In genomic region chr3R:16351044-16351443, dm6 we compare ENCODE assay signal across 1 fruit fly cellular context.
A peak's percentile ranks its signal among the peaks of the same experiment; 100 is the strongest.
TF ChIP-seq lines count a peak whose summit lies in the region.

No protein-coding gene starts in this region.

TF ChIP-seq in whole organism, embryonic, 481 proteins besides CTCF, POLR2A, EP300 and RAD21 (continued from another document and continues in another):
- TF ChIP-seq E2f2 (GFP tag; IDR thresholded peaks at IDR 0.05; lab: Robert Waterston, UW): peak; percentile 16; the same call in 1 of the 2 replicates
- TF ChIP-seq GATAe (GFP tag; conservative IDR thresholded peaks at IDR 0.05; lab: Robert Waterston, UW): no peak
- no peak for TF ChIP-seq Sox102F (GFP tag; optimal IDR thresholded peaks at IDR 0.05; lab: Kevin White, UChicago)
- no peak for TF ChIP-seq CG13775 (GFP tag; optimal IDR thresholded peaks at IDR 0.05; lab: Kevin White, UChicago)
- no peak for TF ChIP-seq usp (GFP tag; optimal IDR thresholded peaks at IDR 0.05; lab: Kevin White, UChicago)
- TF ChIP-seq CG11504 (tag; optimal IDR thresholded peaks at IDR 0.05; lab: Kevin White, UChicago): no peak
- no peak for TF ChIP-seq CG4820 (GFP tag; optimal IDR thresholded peaks at IDR 0.05; lab: Kevin White, UChicago)
- no peak for TF ChIP-seq Kr (GFP tag; optimal IDR thresholded peaks at IDR 0.05; lab: Kevin White, UChicago)
- no peak for TF ChIP-seq CG6813 (GFP tag; optimal IDR thresholded peaks at IDR 0.05; lab: Kevin White, UChicago)
- no peak for TF ChIP-seq CG15601 (tag; optimal IDR thresholded peaks at IDR 0.05; lab: Kevin White, UChicago)
- no peak for TF ChIP-seq CG2678 (tag; optimal IDR thresholded peaks at IDR 0.05; lab: Kevin White, UChicago)
- TF ChIP-seq ssp (GFP tag; IDR thresholded peaks at IDR 0.05; lab: Robert Waterston, UW): no peak
- TF ChIP-seq amos (GFP tag; IDR thresholded peaks at IDR 0.05; lab: Robert Waterston, UW; ENCODE audit: partially characterized antibody): peak; percentile 70
- TF ChIP-seq gem (tag; optimal IDR thresholded peaks at IDR 0.05; lab: Kevin White, UChicago): no peak
- TF ChIP-seq jumu (GFP tag; optimal IDR thresholded peaks at IDR 0.05; lab: Kevin White, UChicago): no peak
- TF ChIP-seq CG8765 (GFP tag; IDR thresholded peaks at IDR 0.05; lab: Robert Waterston, UW): no peak
- TF ChIP-seq CHES-1-like (GFP tag; optimal IDR thresholded peaks at IDR 0.05; lab: Kevin White, UChicago): no peak
- TF ChIP-seq danr (GFP tag; IDR thresholded peaks at IDR 0.05; lab: Robert Waterston, UW): no peak
- TF ChIP-seq ro (GFP tag; IDR thresholded peaks at IDR 0.05; lab: Robert Waterston, UW): no peak
- peak; percentile 11 for TF ChIP-seq CG7987 (GFP tag; optimal IDR thresholded peaks at IDR 0.05; lab: Kevin White, UChicago)
- no peak for TF ChIP-seq dysf (GFP tag; IDR thresholded peaks at IDR 0.05; lab: Robert Waterston, UW)
- TF ChIP-seq NC2β (GFP tag; optimal IDR thresholded peaks at IDR 0.05; lab: Kevin White, UChicago): no peak
- no peak for TF ChIP-seq hth (optimal IDR thresholded peaks at IDR 0.05; lab: Kevin White, UChicago)
- TF ChIP-seq Scr (GFP tag; IDR thresholded peaks at IDR 0.05; lab: Robert Waterston, UW; ENCODE audit: partially characterized antibody): no peak
- no peak for TF ChIP-seq D19A (tag; optimal IDR thresholded peaks at IDR 0.05; lab: Kevin White, UChicago)
- no peak for TF ChIP-seq Tbp (GFP tag; optimal IDR thresholded peaks at IDR 0.05; lab: Kevin White, UChicago)
- TF ChIP-seq CG14050 (GFP tag; IDR thresholded peaks at IDR 0.05; lab: Robert Waterston, UW): no peak
- TF ChIP-seq B-H1 (GFP tag; IDR thresholded peaks at IDR 0.05; lab: Robert Waterston, UW): no peak
- no peak for TF ChIP-seq CG8290 (GFP tag; optimal IDR thresholded peaks at IDR 0.05; lab: Kevin White, UChicago)
- peak in 1 of 2 experiments; percentile 56 for TF ChIP-seq CG8290 (tag; optimal IDR thresholded peaks at IDR 0.05; lab: Kevin White, UChicago)
- no peak for TF ChIP-seq H2.0 (GFP tag; IDR thresholded peaks at IDR 0.05; lab: Robert Waterston, UW)
- no peak for TF ChIP-seq Asciz (GFP tag; optimal IDR thresholded peaks at IDR 0.05; lab: Kevin White, UChicago)
- TF ChIP-seq CG12942 (GFP tag; optimal IDR thresholded peaks at IDR 0.05; lab: Kevin White, UChicago): no peak
- no peak for TF ChIP-seq slou (GFP tag; optimal IDR thresholded peaks at IDR 0.05; lab: Kevin White, UChicago)
- TF ChIP-seq bab2 (GFP tag; optimal IDR thresholded peaks at IDR 0.05; lab: Kevin White, UChicago): no peak
- 0 out of 3 replicates have a peak, but pooled peaks have one; percentile 15 for TF ChIP-seq CG14860 (GFP tag; IDR thresholded peaks at IDR 0.05; lab: Robert Waterston, UW; ENCODE audit: partially characterized antibody)
- no peak for TF ChIP-seq CrebB (tag; optimal IDR thresholded peaks at IDR 0.05; lab: Kevin White, UChicago)
- no peak for TF ChIP-seq CG13123 (GFP tag; optimal IDR thresholded peaks at IDR 0.05; lab: Kevin White, UChicago)
- no peak for TF ChIP-seq CG14667 (GFP tag; IDR thresholded peaks at IDR 0.05; lab: Robert Waterston, UW)
- TF ChIP-seq CG17802 (tag; optimal IDR thresholded peaks at IDR 0.05; lab: Kevin White, UChicago): no peak
- TF ChIP-seq CG5180 (GFP tag; optimal IDR thresholded peaks at IDR 0.05; lab: Kevin White, UChicago): no peak
- no peak for TF ChIP-seq TFAM (GFP tag; optimal IDR thresholded peaks at IDR 0.05; lab: Kevin White, UChicago)
- TF ChIP-seq chif (GFP tag; optimal IDR thresholded peaks at IDR 0.05; lab: Kevin White, UChicago): no peak
- TF ChIP-seq CG4424 (GFP tag; optimal IDR thresholded peaks at IDR 0.05; lab: Kevin White, UChicago): no peak
- TF ChIP-seq fd102C (GFP tag; optimal IDR thresholded peaks at IDR 0.05; lab: Kevin White, UChicago): no peak
- peak; percentile 24 for TF ChIP-seq Lhr (GFP tag; optimal IDR thresholded peaks at IDR 0.05; lab: Kevin White, UChicago)
- no peak for TF ChIP-seq pfk (GFP tag; optimal IDR thresholded peaks at IDR 0.05; lab: Kevin White, UChicago)
- no peak for TF ChIP-seq CG13894 (tag; optimal IDR thresholded peaks at IDR 0.05; lab: Kevin White, UChicago)
- no peak for TF ChIP-seq CG12071 (GFP tag; optimal IDR thresholded peaks at IDR 0.05; lab: Kevin White, UChicago)
- TF ChIP-seq Spps (tag; optimal IDR thresholded peaks at IDR 0.05; lab: Kevin White, UChicago): no peak
- TF ChIP-seq HmgD (GFP tag; optimal IDR thresholded peaks at IDR 0.05; lab: Kevin White, UChicago): peak; percentile 68
- TF ChIP-seq CG17328 (GFP tag; IDR thresholded peaks at IDR 0.05; lab: Robert Waterston, UW): no peak
- no peak for TF ChIP-seq crol (GFP tag; IDR thresholded peaks at IDR 0.05; lab: Robert Waterston, UW)
- no peak for TF ChIP-seq gsb (GFP tag; IDR thresholded peaks at IDR 0.05; lab: Robert Waterston, UW)
- no peak for TF ChIP-seq ham (GFP tag; IDR thresholded peaks at IDR 0.05; lab: Robert Waterston, UW)
- TF ChIP-seq unpg (GFP tag; optimal IDR thresholded peaks at IDR 0.05; lab: Kevin White, UChicago): no peak
- no peak for TF ChIP-seq YL-1 (GFP tag; optimal IDR thresholded peaks at IDR 0.05; lab: Kevin White, UChicago)
- no peak for TF ChIP-seq Dll (GFP tag; IDR thresholded peaks at IDR 0.05; lab: Robert Waterston, UW; ENCODE audit: partially characterized antibody)
- no peak for TF ChIP-seq esg (GFP tag; conservative IDR thresholded peaks at IDR 0.05; lab: Robert Waterston, UW)
- no peak for TF ChIP-seq maf-S (GFP tag; optimal IDR thresholded peaks at IDR 0.05; lab: Kevin White, UChicago)
- no peak for TF ChIP-seq zfh2 (GFP tag; optimal IDR thresholded peaks at IDR 0.05; lab: Kevin White, UChicago)
- TF ChIP-seq CG1792 (GFP tag; optimal IDR thresholded peaks at IDR 0.05; lab: Kevin White, UChicago): no peak
- no peak for TF ChIP-seq exex (tag; optimal IDR thresholded peaks at IDR 0.05; lab: Kevin White, UChicago)
- no peak for TF ChIP-seq nmo (GFP tag; optimal IDR thresholded peaks at IDR 0.05; lab: Kevin White, UChicago)
- no peak for TF ChIP-seq CG16863 (GFP tag; optimal IDR thresholded peaks at IDR 0.05; lab: Kevin White, UChicago)
- no peak for TF ChIP-seq Lim3 (GFP tag; IDR thresholded peaks at IDR 0.05; lab: Robert Waterston, UW)
- TF ChIP-seq phol (tag; optimal IDR thresholded peaks at IDR 0.05; lab: Kevin White, UChicago): peak; percentile 6
- TF ChIP-seq Nf-YB (GFP tag; optimal IDR thresholded peaks at IDR 0.05; lab: Kevin White, UChicago): no peak
- TF ChIP-seq repo (GFP tag; optimal IDR thresholded peaks at IDR 0.05; lab: Kevin White, UChicago): no peak
- TF ChIP-seq Dek (tag; optimal IDR thresholded peaks at IDR 0.05; lab: Kevin White, UChicago): no peak
- TF ChIP-seq caup (GFP tag; optimal IDR thresholded peaks at IDR 0.05; lab: Kevin White, UChicago; ENCODE audit: severe bottlenecking): no peak
- no peak for TF ChIP-seq CG10543 (GFP tag; optimal IDR thresholded peaks at IDR 0.05; lab: Kevin White, UChicago)
- TF ChIP-seq lov (optimal IDR thresholded peaks at IDR 0.05; lab: Kevin White, UChicago): no peak
- no peak for TF ChIP-seq lov (GFP tag; IDR thresholded peaks at IDR 0.05; lab: Robert Waterston, UW)
- TF ChIP-seq CG14710 (tag; optimal IDR thresholded peaks at IDR 0.05; lab: Kevin White, UChicago): no peak
- TF ChIP-seq hbn (GFP tag; IDR thresholded peaks at IDR 0.05; lab: Robert Waterston, UW; ENCODE audit: partially characterized antibody): 0 out of 2 replicates have a peak, but pooled peaks have one; percentile 3
- no peak for TF ChIP-seq ERR (GFP tag; optimal IDR thresholded peaks at IDR 0.05; lab: Kevin White, UChicago)
- no peak for TF ChIP-seq tio (GFP tag; optimal IDR thresholded peaks at IDR 0.05; lab: Kevin White, UChicago)
- no peak for TF ChIP-seq Antp (GFP tag; optimal IDR thresholded peaks at IDR 0.05; lab: Kevin White, UChicago)
- peak; percentile 77 for TF ChIP-seq Bgb (GFP tag; IDR thresholded peaks at IDR 0.05; lab: Robert Waterston, UW; ENCODE audit: partially characterized antibody)
- TF ChIP-seq ato (GFP tag; IDR thresholded peaks at IDR 0.05; lab: Robert Waterston, UW; ENCODE audit: partially characterized antibody): no peak
- no peak for TF ChIP-seq CG3847 (GFP tag; IDR thresholded peaks at IDR 0.05; lab: Robert Waterston, UW)
- TF ChIP-seq CG8478 (optimal IDR thresholded peaks at IDR 0.05; lab: Kevin White, UChicago): no peak
- no peak for TF ChIP-seq tll (GFP tag; optimal IDR thresholded peaks at IDR 0.05; lab: Kevin White, UChicago)
- no peak for TF ChIP-seq Atf3 (GFP tag; optimal IDR thresholded peaks at IDR 0.05; lab: Kevin White, UChicago)
- TF ChIP-seq Dbx (GFP tag; IDR thresholded peaks at IDR 0.05; lab: Robert Waterston, UW): no peak
- no peak for TF ChIP-seq ken (GFP tag; IDR thresholded peaks at IDR 0.05; lab: Robert Waterston, UW)
- TF ChIP-seq dati (GFP tag; IDR thresholded peaks at IDR 0.05; lab: Robert Waterston, UW): no peak
- TF ChIP-seq kay (GFP tag; optimal IDR thresholded peaks at IDR 0.05; lab: Kevin White, UChicago): no peak
- TF ChIP-seq CG12104 (GFP tag; optimal IDR thresholded peaks at IDR 0.05; lab: Kevin White, UChicago): no peak
- TF ChIP-seq psq (GFP tag; optimal IDR thresholded peaks at IDR 0.05; lab: Kevin White, UChicago): no peak
- peak; percentile 58; the same call in 2 of the 3 replicates for TF ChIP-seq Opbp (GFP tag; IDR thresholded peaks at IDR 0.05; lab: Robert Waterston, UW; ENCODE audit: partially characterized antibody)
- TF ChIP-seq Aef1 (GFP tag; IDR thresholded peaks at IDR 0.05; lab: Robert Waterston, UW): no peak
- TF ChIP-seq CG9437 (GFP tag; optimal IDR thresholded peaks at IDR 0.05; lab: Kevin White, UChicago): no peak
- no peak for TF ChIP-seq luna (GFP tag; optimal IDR thresholded peaks at IDR 0.05; lab: Kevin White, UChicago)
- no peak for TF ChIP-seq CG18764 (GFP tag; optimal IDR thresholded peaks at IDR 0.05; lab: Kevin White, UChicago)
- TF ChIP-seq sens-2 (GFP tag; IDR thresholded peaks at IDR 0.05; lab: Robert Waterston, UW): no peak
- TF ChIP-seq Mad (GFP tag; optimal IDR thresholded peaks at IDR 0.05; lab: Kevin White, UChicago): no peak
- TF ChIP-seq CG17612 (GFP tag; IDR thresholded peaks at IDR 0.05; lab: Robert Waterston, UW): no peak
- TF ChIP-seq CG33213 (GFP tag; optimal IDR thresholded peaks at IDR 0.05; lab: Kevin White, UChicago): no peak
- TF ChIP-seq CG4854 (GFP tag; optimal IDR thresholded peaks at IDR 0.05; lab: Kevin White, UChicago): no peak
- no peak for TF ChIP-seq CG9797 (GFP tag; optimal IDR thresholded peaks at IDR 0.05; lab: Kevin White, UChicago)
- TF ChIP-seq CG34376 (GFP tag; optimal IDR thresholded peaks at IDR 0.05; lab: Kevin White, UChicago): no peak
- no peak for TF ChIP-seq CG43689 (GFP tag; IDR thresholded peaks at IDR 0.05; lab: Robert Waterston, UW)
- TF ChIP-seq Ravus (GFP tag; IDR thresholded peaks at IDR 0.05; lab: Robert Waterston, UW): no peak
- TF ChIP-seq odd (GFP tag; optimal IDR thresholded peaks at IDR 0.05; lab: Kevin White, UChicago): no peak
- TF ChIP-seq wdn (GFP tag; IDR thresholded peaks at IDR 0.05; lab: Robert Waterston, UW): no peak
- no peak for TF ChIP-seq Ada2b (GFP tag; IDR thresholded peaks at IDR 0.05; lab: Robert Waterston, UW)
- TF ChIP-seq CG2116 (GFP tag; optimal IDR thresholded peaks at IDR 0.05; lab: Kevin White, UChicago): no peak
- no peak for TF ChIP-seq insv (GFP tag; optimal IDR thresholded peaks at IDR 0.05; lab: Kevin White, UChicago)
- no peak for TF ChIP-seq sob (GFP tag; IDR thresholded peaks at IDR 0.05; lab: Robert Waterston, UW)
- TF ChIP-seq CG42726 (GFP tag; IDR thresholded peaks at IDR 0.05; lab: Robert Waterston, UW; ENCODE audit: partially characterized antibody): peak; percentile 58; the same call in 1 of the 2 replicates
- peak; percentile 0 for TF ChIP-seq Dip3 (GFP tag; optimal IDR thresholded peaks at IDR 0.05; lab: Kevin White, UChicago)
- no peak for TF ChIP-seq CG11560 (tag; IDR thresholded peaks at IDR 0.05; lab: Robert Waterston, UW)
- TF ChIP-seq CG11093 (GFP tag; IDR thresholded peaks at IDR 0.05; lab: Robert Waterston, UW): no peak
- TF ChIP-seq Dad (GFP tag; optimal IDR thresholded peaks at IDR 0.05; lab: Kevin White, UChicago): no peak
- TF ChIP-seq Sry-β (GFP tag; optimal IDR thresholded peaks at IDR 0.05; lab: Kevin White, UChicago): no peak
- TF ChIP-seq crc (GFP tag; optimal IDR thresholded peaks at IDR 0.05; lab: Kevin White, UChicago): no peak
- no peak for TF ChIP-seq zen2 (GFP tag; IDR thresholded peaks at IDR 0.05; lab: Robert Waterston, UW; ENCODE audit: partially characterized antibody)
- no peak for TF ChIP-seq CG18262 (tag; optimal IDR thresholded peaks at IDR 0.05; lab: Kevin White, UChicago)
- TF ChIP-seq CG31365 (tag; optimal IDR thresholded peaks at IDR 0.05; lab: Kevin White, UChicago): no peak
- TF ChIP-seq D (optimal IDR thresholded peaks at IDR 0.05; lab: Kevin White, UChicago): no peak
- TF ChIP-seq D (GFP tag; optimal IDR thresholded peaks at IDR 0.05; lab: Kevin White, UChicago): no peak
- no peak for TF ChIP-seq CG10959 (GFP tag; IDR thresholded peaks at IDR 0.05; lab: Robert Waterston, UW)
- peak; percentile 43 for TF ChIP-seq sens (GFP tag; lab: Kevin White, UChicago)
- no peak for TF ChIP-seq sima (GFP tag; optimal IDR thresholded peaks at IDR 0.05; lab: Kevin White, UChicago)
- no peak for TF ChIP-seq CG30020 (tag; optimal IDR thresholded peaks at IDR 0.05; lab: Kevin White, UChicago)
- no peak for TF ChIP-seq CG8388 (GFP tag; optimal IDR thresholded peaks at IDR 0.05; lab: Kevin White, UChicago)
- TF ChIP-seq CG4360 (GFP tag; IDR thresholded peaks at IDR 0.05; lab: Robert Waterston, UW): no peak
- no peak for TF ChIP-seq CG11398 (GFP tag; optimal IDR thresholded peaks at IDR 0.05; lab: Kevin White, UChicago)
- TF ChIP-seq Fer3 (tag; optimal IDR thresholded peaks at IDR 0.05; lab: Kevin White, UChicago): no peak
- TF ChIP-seq grau (tag; optimal IDR thresholded peaks at IDR 0.05; lab: Kevin White, UChicago): no peak
- no peak for TF ChIP-seq CG9727 (GFP tag; optimal IDR thresholded peaks at IDR 0.05; lab: Kevin White, UChicago)
- TF ChIP-seq CG1832 (GFP tag; optimal IDR thresholded peaks at IDR 0.05; lab: Kevin White, UChicago): no peak
- TF ChIP-seq HmgZ (tag; optimal IDR thresholded peaks at IDR 0.05; lab: Kevin White, UChicago): peak; percentile 82
- no peak for TF ChIP-seq MESR4 (GFP tag; optimal IDR thresholded peaks at IDR 0.05; lab: Kevin White, UChicago)
- TF ChIP-seq chn (GFP tag; optimal IDR thresholded peaks at IDR 0.05; lab: Kevin White, UChicago): no peak
- TF ChIP-seq lab (GFP tag; optimal IDR thresholded peaks at IDR 0.05; lab: Kevin White, UChicago): no peak
- TF ChIP-seq prd (optimal IDR thresholded peaks at IDR 0.05; lab: Kevin White, UChicago): no peak
- no peak for TF ChIP-seq prd (GFP tag; IDR thresholded peaks at IDR 0.05; lab: Robert Waterston, UW)
